Worm (Caenorhabditis elegans): ENCODE data around the gene fbxa-100.
"Not testable (repeated sequence)": the region's sequence is repeated elsewhere in the genome, so short reads cannot be mapped to it uniquely, and the experiment has no call there.

The fbxa-100 gene

ce11 chrV:16060135-16060534 lies 1.8 kb downstream of the fbxa-100 start, which contains the start of gene F14H3.15:
F14H3.15 (minus strand) TSS chrV:16060235.
- TF ChIP-seq W03F9.2 (tag; optimal IDR thresholded peaks at IDR 0.05) (no peak), him-1 (tag; optimal IDR thresholded peaks at IDR 0.05) (no peak), dao-5 (tag; optimal IDR thresholded peaks at IDR 0.05) (no peak)

ce11 chrV:16058872-16059271 lies 3.0 kb downstream of the fbxa-100 start, which contains the start of gene F14H3.6:
F14H3.6 (minus strand) TSS chrV:16058893.
- TF ChIP-seq W03F9.2 (tag; optimal IDR thresholded peaks at IDR 0.05): no peak
- no peak for TF ChIP-seq dao-5 (tag; optimal IDR thresholded peaks at IDR 0.05)
- TF ChIP-seq him-1 (tag; optimal IDR thresholded peaks at IDR 0.05): no peak

ce11 chrV:16057010-16057463 lies 4.9 kb downstream of the fbxa-100 start, which contains the start of gene F14H3.5:
F14H3.5 (minus strand) TSS chrV:16057060.
- TF ChIP-seq W03F9.2 (tag; optimal IDR thresholded peaks at IDR 0.05): no peak
- TF ChIP-seq dao-5 (tag; optimal IDR thresholded peaks at IDR 0.05): no peak
- no peak for TF ChIP-seq him-1 (tag; optimal IDR thresholded peaks at IDR 0.05)

- TF ChIP-seq dao-5 (tag; optimal IDR thresholded peaks at IDR 0.05) (no peak), him-1 (tag; optimal IDR thresholded peaks at IDR 0.05) (no peak), W03F9.2 (tag; optimal IDR thresholded peaks at IDR 0.05) (no peak)
Measured at ce11 chrV:16055031-16055430, 6.9 kb downstream of the fbxa-100 start, which contains the start of gene F14H3.4. F14H3.4 (minus strand) TSS chrV:16055072.

ce11 chrV:16053373-16053772 lies 8.5 kb downstream of the fbxa-100 start, which contains the start of gene F14H3.3:
F14H3.3 (minus strand) TSS chrV:16053473.
- no peak for TF ChIP-seq him-1 (tag; optimal IDR thresholded peaks at IDR 0.05)
- TF ChIP-seq W03F9.2 (tag; optimal IDR thresholded peaks at IDR 0.05): no peak

ce11 chrV:16049177-16049576 lies 12.7 kb downstream of the fbxa-100 start, which contains the start of gene best-12:
best-12 (plus strand) TSS chrV:16049477.
- no peak for TF ChIP-seq W03F9.2 (tag; optimal IDR thresholded peaks at IDR 0.05)
- TF ChIP-seq him-1 (tag; optimal IDR thresholded peaks at IDR 0.05): no peak
- no peak for TF ChIP-seq dao-5 (tag; optimal IDR thresholded peaks at IDR 0.05)

ce11 chrV:16047508-16047907 lies 14.4 kb downstream of the fbxa-100 start, which contains the start of gene str-198:
str-198 (plus strand) TSS chrV:16047808.
- no peak for TF ChIP-seq dao-5 (tag; optimal IDR thresholded peaks at IDR 0.05)
- no peak for TF ChIP-seq W03F9.2 (tag; optimal IDR thresholded peaks at IDR 0.05)
- TF ChIP-seq him-1 (tag; optimal IDR thresholded peaks at IDR 0.05): no peak

- no peak for TF ChIP-seq him-1 (tag; optimal IDR thresholded peaks at IDR 0.05)
- TF ChIP-seq dao-5 (tag; optimal IDR thresholded peaks at IDR 0.05): no peak
- TF ChIP-seq W03F9.2 (tag; optimal IDR thresholded peaks at IDR 0.05): no peak
Measured at ce11 chrV:16047052-16047451, 14.8 kb downstream of the fbxa-100 start.

- TF ChIP-seq dao-5 (tag; optimal IDR thresholded peaks at IDR 0.05) (no peak), him-1 (tag; optimal IDR thresholded peaks at IDR 0.05) (no peak), W03F9.2 (tag; optimal IDR thresholded peaks at IDR 0.05) (no peak)
Measured at ce11 chrV:16046573-16046972, 15.3 kb downstream of the fbxa-100 start, which contains the start of gene ZK285.2. ZK285.2 (plus strand) TSS chrV:16046873.

- TF ChIP-seq him-1 (tag; optimal IDR thresholded peaks at IDR 0.05) (no peak), W03F9.2 (tag; optimal IDR thresholded peaks at IDR 0.05) (no peak), dao-5 (tag; optimal IDR thresholded peaks at IDR 0.05) (no peak)
Measured at ce11 chrV:16045837-16046236, 16.1 kb downstream of the fbxa-100 start, which contains the start of gene T10C6.15. T10C6.15 (minus strand) TSS chrV:16045940.

ce11 chrV:16043686-16044085 lies 18.2 kb downstream of the fbxa-100 start:
- TF ChIP-seq dao-5 (tag; optimal IDR thresholded peaks at IDR 0.05) (no peak), W03F9.2 (tag; optimal IDR thresholded peaks at IDR 0.05) (no peak), him-1 (tag; optimal IDR thresholded peaks at IDR 0.05) (no peak)

- TF ChIP-seq W03F9.2 (tag; optimal IDR thresholded peaks at IDR 0.05): no peak
- no peak for TF ChIP-seq him-1 (tag; optimal IDR thresholded peaks at IDR 0.05)
- TF ChIP-seq dao-5 (tag; optimal IDR thresholded peaks at IDR 0.05): no peak
Measured at ce11 chrV:16042743-16043014, 19.2 kb downstream of the fbxa-100 start.

ce11 chrV:16041925-16042742 lies 19.8 kb downstream of the fbxa-100 start, which contains the start of the genes his-2 and his-1:
his-2 (minus strand) TSS chrV:16042283.
his-1 (plus strand) TSS chrV:16042520.
- TF ChIP-seq W03F9.2, dao-5, him-1 (tag; optimal IDR thresholded peaks at IDR 0.05): not testable (repeated sequence)

- TF ChIP-seq dao-5 (tag; optimal IDR thresholded peaks at IDR 0.05) (no peak), him-1 (tag; optimal IDR thresholded peaks at IDR 0.05) (no peak), W03F9.2 (tag; optimal IDR thresholded peaks at IDR 0.05) (no peak)
Measured at ce11 chrV:16041412-16041811, 20.5 kb downstream of the fbxa-100 start.

Data from whole organism, L4/young adult.